Fruit fly (Drosophila melanogaster) whole organism, prepupa: ENCODE measurements around the gene mRpL55.
A peak's percentile ranks its signal among the peaks of the same experiment; 100 is the strongest.

Experiments
- CG10631 ChIP-seq: fragments of 200-800 bp; sonication (Bioruptor generic); optimal IDR thresholded peaks from 2 replicates; lab custom pipeline; 2016; ENCODE audit warnings: missing biosample characterization, missing genetic modification characterization
- CG10669 ChIP-seq: fragments of 200-800 bp; sonication (Bioruptor generic); optimal IDR thresholded peaks from 3 replicates; lab custom pipeline; 2018; ENCODE audit warnings: missing biosample characterization, mild to moderate bottlenecking, missing genetic modification characterization, moderate library complexity
- CG11294 ChIP-seq: fragments of 200-800 bp; sonication (Bioruptor generic); IDR thresholded peaks from 2 replicates; pipeline ENCODE4 v1.3.6; 2022; ENCODE audit warnings: missing biosample characterization, missing genetic modification characterization
- CG15336 ChIP-seq: fragments of 200-800 bp; sonication (Bioruptor generic); IDR thresholded peaks from 2 replicates; pipeline ENCODE4 v1.3.6; 2022; ENCODE audit warnings: missing biosample characterization, missing genetic modification characterization
- CG1621 ChIP-seq: fragments of 200-800 bp; sonication (Bioruptor generic); optimal IDR thresholded peaks from 3 replicates; lab custom pipeline; 2018; ENCODE audit warnings: missing biosample characterization, mild to moderate bottlenecking, missing genetic modification characterization
- CG16779 ChIP-seq: fragments of 200-800 bp; sonication (Bioruptor generic); optimal IDR thresholded peaks from 3 replicates; lab custom pipeline; 2017; ENCODE audit warnings: missing biosample characterization, mild to moderate bottlenecking, missing genetic modification characterization
- CG3032 ChIP-seq: fragments of 200-800 bp; optimal IDR thresholded peaks from 2 replicates; lab custom pipeline; 2019; ENCODE audit warnings: missing biosample characterization, mild to moderate bottlenecking, missing genetic modification characterization, moderate library complexity
- CG31627 ChIP-seq: fragments of 200-800 bp; sonication (Bioruptor generic); optimal IDR thresholded peaks from 3 replicates; lab custom pipeline; 2016; ENCODE audit warnings: missing biosample characterization, missing genetic modification characterization
- CG3919 ChIP-seq: fragments of 200-800 bp; sonication (Bioruptor generic); optimal IDR thresholded peaks from 3 replicates; lab custom pipeline; 2016; ENCODE audit warnings: missing biosample characterization, missing genetic modification characterization
- CG6163 ChIP-seq: fragments of 200-800 bp; sonication (Bioruptor generic); IDR thresholded peaks from 3 replicates; pipeline ENCODE4 v1.3.6; 2022; ENCODE audit warnings: missing biosample characterization, missing genetic modification characterization
- CG6276 ChIP-seq: fragments of 200-800 bp; sonication (Bioruptor generic); optimal IDR thresholded peaks from 2 replicates; lab custom pipeline; 2017; ENCODE audit warnings: missing biosample characterization, mild to moderate bottlenecking, missing genetic modification characterization
- CG6808 ChIP-seq: fragments of 200-800 bp; sonication (Bioruptor generic); optimal IDR thresholded peaks from 3 replicates; lab custom pipeline; 2017; ENCODE audit warnings: missing biosample characterization, missing genetic modification characterization, mild to moderate bottlenecking, moderate library complexity, missing genetic modification reagents
- CG7368 ChIP-seq: fragments of 200-800 bp; sonication (Bioruptor generic); optimal IDR thresholded peaks from 3 replicates; lab custom pipeline; 2016; ENCODE audit warnings: missing biosample characterization, missing genetic modification characterization
- CG8119 ChIP-seq: fragments of 200-800 bp; sonication (Bioruptor generic); IDR thresholded peaks from 3 replicates; pipeline ENCODE4 v1.3.6; 2022; ENCODE audit warnings: missing biosample characterization, missing genetic modification characterization
- CG8319 ChIP-seq: fragments of 200-800 bp; sonication (Bioruptor generic); optimal IDR thresholded peaks from 3 replicates; lab custom pipeline; 2016; ENCODE audit warnings: missing biosample characterization, missing genetic modification characterization
- CG8632 ChIP-seq: fragments of 200-800 bp; sonication (Bioruptor generic); optimal IDR thresholded peaks from 3 replicates; lab custom pipeline; 2016; ENCODE audit warnings: missing biosample characterization, missing genetic modification characterization
- Eip75B ChIP-seq: fragments of 200-800 bp; sonication (Bioruptor generic); optimal IDR thresholded peaks from 3 replicates; lab custom pipeline; 2016; ENCODE audit warnings: missing biosample characterization, missing genetic modification characterization
- Eip78C ChIP-seq: fragments of 200-800 bp; sonication (Bioruptor generic); peaks from one replicate; lab custom pipeline; 2016; ENCODE audit warnings: missing biosample characterization, missing genetic modification characterization
- Eip93F ChIP-seq: fragments of 200-800 bp; sonication (Bioruptor generic); optimal IDR thresholded peaks from 2 replicates; lab custom pipeline; 2016; ENCODE audit warnings: missing biosample characterization, mild to moderate bottlenecking, missing genetic modification characterization
- Ets21C ChIP-seq: fragments of 200-800 bp; sonication (Bioruptor generic); optimal IDR thresholded peaks from 3 replicates; lab custom pipeline; 2016; ENCODE audit warnings: missing biosample characterization, missing genetic modification characterization
- Gug ChIP-seq: fragments of 200-800 bp; sonication (Bioruptor generic); IDR thresholded peaks from 2 replicates; pipeline ENCODE4 v1.3.6; 2022; ENCODE audit warnings: missing biosample characterization, missing genetic modification characterization
- Hr38 ChIP-seq: sonication (Bioruptor generic); optimal IDR thresholded peaks from 2 replicates; lab custom pipeline; 2016; ENCODE audit warnings: missing biosample characterization, missing genetic modification characterization
- Hr39 ChIP-seq: fragments of 200-800 bp; sonication (Bioruptor generic); optimal IDR thresholded peaks from 2 replicates; lab custom pipeline; 2016; ENCODE audit warnings: missing biosample characterization, missing genetic modification characterization
- Lpt ChIP-seq: fragments of 200-800 bp; sonication (Bioruptor generic); optimal IDR thresholded peaks from 3 replicates; lab custom pipeline; 2016; ENCODE audit warnings: missing biosample characterization, missing genetic modification characterization
- Met ChIP-seq: fragments of 200-800 bp; sonication (Bioruptor generic); optimal IDR thresholded peaks from 3 replicates; lab custom pipeline; 2016; ENCODE audit warnings: missing biosample characterization, missing genetic modification characterization
- OdsH ChIP-seq: fragments of 200-800 bp; sonication (Bioruptor generic); optimal IDR thresholded peaks from 3 replicates; lab custom pipeline; 2016; ENCODE audit warnings: missing biosample characterization, missing genetic modification characterization
- Sox14 ChIP-seq: fragments of 200-800 bp; sonication (Bioruptor generic); optimal IDR thresholded peaks from 3 replicates; lab custom pipeline; 2016; ENCODE audit warnings: missing biosample characterization, missing genetic modification characterization
- Sox15 ChIP-seq: fragments of 200-800 bp; sonication (Bioruptor generic); optimal IDR thresholded peaks from 3 replicates; lab custom pipeline; 2016; ENCODE audit warnings: missing biosample characterization, missing genetic modification characterization
- achi ChIP-seq: fragments of 200-800 bp; sonication (Bioruptor generic); optimal IDR thresholded peaks from 3 replicates; lab custom pipeline; 2016; ENCODE audit warnings: missing biosample characterization, missing genetic modification characterization
- dac ChIP-seq: fragments of 200-800 bp; sonication (Bioruptor generic); optimal IDR thresholded peaks from 2 replicates; lab custom pipeline; 2017; ENCODE audit warnings: missing biosample characterization, mild to moderate bottlenecking, missing genetic modification characterization
- dsx ChIP-seq: fragments of 200-800 bp; optimal IDR thresholded peaks from 3 replicates; lab custom pipeline; 2019; ENCODE audit warnings: missing biosample characterization, mild to moderate bottlenecking, missing genetic modification characterization, moderate library complexity; ENCODE audit not compliant: poor library complexity, severe bottlenecking
- eg ChIP-seq: fragments of 200-800 bp; sonication (Bioruptor generic); IDR thresholded peaks from 3 replicates; pipeline ENCODE4 v1.3.6; 2022; ENCODE audit warnings: missing biosample characterization, missing genetic modification characterization
- esn ChIP-seq: fragments of 200-800 bp; sonication (Bioruptor generic); optimal IDR thresholded peaks from 2 replicates; lab custom pipeline; 2016; ENCODE audit warnings: missing biosample characterization, mild to moderate bottlenecking, missing genetic modification characterization, moderate library complexity
- fd59A ChIP-seq: fragments of 200-800 bp; sonication (Bioruptor generic); optimal IDR thresholded peaks from 2 replicates; lab custom pipeline; 2017; ENCODE audit warnings: missing biosample characterization, mild to moderate bottlenecking, missing genetic modification characterization, missing genetic modification reagents
- fd85E ChIP-seq: fragments of 200-800 bp; sonication (Bioruptor generic); optimal IDR thresholded peaks from 3 replicates; lab custom pipeline; 2016; ENCODE audit warnings: missing biosample characterization, missing genetic modification characterization
- fkh ChIP-seq: fragments of 200-800 bp; sonication (Bioruptor generic); optimal IDR thresholded peaks from 3 replicates; lab custom pipeline; 2017; ENCODE audit warnings: missing biosample characterization, mild to moderate bottlenecking, missing genetic modification characterization, moderate library complexity
- lz ChIP-seq: fragments of 200-800 bp; sonication (Bioruptor generic); optimal IDR thresholded peaks from 3 replicates; lab custom pipeline; 2016; ENCODE audit warnings: missing biosample characterization, missing genetic modification characterization
- net ChIP-seq: fragments of 200-800 bp; sonication (Bioruptor generic); optimal IDR thresholded peaks from 3 replicates; lab custom pipeline; 2016; ENCODE audit warnings: missing biosample characterization, missing genetic modification characterization
- salr ChIP-seq, 2 experiments: fragments of 200-800 bp; sonication (Bioruptor generic); optimal IDR thresholded peaks; 3 replicates each; lab custom pipeline; 2016 to 2018; ENCODE audit warnings: missing biosample characterization in 2 of 2, missing genetic modification characterization in 2 of 2, mild to moderate bottlenecking in 1 of 2
- spab ChIP-seq: fragments of 200-800 bp; sonication (Bioruptor generic); optimal IDR thresholded peaks from 2 replicates; lab custom pipeline; 2017; ENCODE audit warnings: missing biosample characterization, mild to moderate bottlenecking, missing genetic modification characterization, missing genetic modification reagents
- ss ChIP-seq, 2 experiments: fragments of 200-800 bp; sonication (Bioruptor generic); optimal IDR thresholded peaks; 2 replicates in 1 of 2; 3 replicates in 1 of 2; lab custom pipeline; 2017 to 2018; ENCODE audit warnings: mild to moderate bottlenecking in 2 of 2, missing biosample characterization in 2 of 2, missing genetic modification characterization in 2 of 2, moderate library complexity in 1 of 2
- svp ChIP-seq: fragments of 200-800 bp; sonication (Bioruptor generic); peaks from one replicate; lab custom pipeline; 2016; ENCODE audit warnings: missing biosample characterization, missing genetic modification characterization
- topi ChIP-seq: fragments of 200-800 bp; sonication (Bioruptor generic); optimal IDR thresholded peaks from 3 replicates; lab custom pipeline; 2016; ENCODE audit warnings: missing biosample characterization, missing genetic modification characterization
- vri ChIP-seq: fragments of 200-800 bp; sonication (Bioruptor generic); optimal IDR thresholded peaks from 3 replicates; lab custom pipeline; 2016; ENCODE audit warnings: missing biosample characterization, mild to moderate bottlenecking, missing genetic modification characterization

Gene mRpL55

dm6 chr3R:19064037-19064664 lies 30.6 kb downstream of the mRpL55 start (continued):
- TF ChIP-seq net (GFP tag; lab: Kevin White, UChicago) (no peak), CG6163 (peak; percentile 48; the same call in 2 of the 3 replicates), CG3919 (GFP tag; lab: Kevin White, UChicago) (no peak), CG8319 (no peak), Met (peak; percentile 67), Eip75B (GFP tag; lab: Kevin White, UChicago) (no peak), CG10631 (GFP tag; lab: Kevin White, UChicago) (no peak), dsx (no peak)

- TF ChIP-seq eg (GFP tag; lab: Robert Waterston, UW) (no peak), svp (GFP tag; lab: Kevin White, UChicago) (peak; percentile 55), Eip78C (GFP tag; lab: Kevin White, UChicago) (peak; percentile 53), dac (GFP tag; lab: Kevin White, UChicago) (no peak)
These were observed 32.2 kb downstream of the mRpL55 start for dm6 chr3R:19062549-19062948.

- TF ChIP-seq CG3919 (GFP tag; lab: Kevin White, UChicago), result no peak
- no peak for TF ChIP-seq CG8119
- TF ChIP-seq fkh (GFP tag; lab: Kevin White, UChicago), result peak; percentile 85
- TF ChIP-seq Eip78C (GFP tag; lab: Kevin White, UChicago), result peak; percentile 45
- no peak for TF ChIP-seq CG7368
- no peak for TF ChIP-seq CG8319
- no peak for TF ChIP-seq fd85E (GFP tag; lab: Kevin White, UChicago)
- no peak for TF ChIP-seq CG15336 (GFP tag; lab: Robert Waterston, UW)
- TF ChIP-seq esn (GFP tag; lab: Kevin White, UChicago), result peak; percentile 10
- TF ChIP-seq CG10669 (GFP tag; lab: Kevin White, UChicago), result no peak
- peak; percentile 81 for TF ChIP-seq svp (GFP tag; lab: Kevin White, UChicago)
- TF ChIP-seq CG6276 (GFP tag; lab: Kevin White, UChicago), result no peak
- TF ChIP-seq Sox14 (GFP tag; lab: Kevin White, UChicago), result no peak
- TF ChIP-seq topi, result no peak
- no peak for TF ChIP-seq OdsH (GFP tag; lab: Kevin White, UChicago)
- peak; percentile 82 for TF ChIP-seq vri (GFP tag; lab: Kevin White, UChicago)
- no peak for TF ChIP-seq Gug (GFP tag; lab: Robert Waterston, UW)
- TF ChIP-seq ss (GFP tag; optimal IDR thresholded peaks at IDR 0.05; lab: Kevin White, UChicago), result peak in 1 of 2 experiments; percentile 18
- peak; percentile 0 for TF ChIP-seq CG8632 (GFP tag; lab: Kevin White, UChicago)
These were observed 34.5 kb downstream of the mRpL55 start for dm6 chr3R:19060173-19060572.

dm6 chr3R:19059285-19059684 lies 35.4 kb downstream of the mRpL55 start:
- TF ChIP-seq spab (GFP tag; lab: Kevin White, UChicago), result no peak
- no peak for TF ChIP-seq Eip75B (GFP tag; lab: Kevin White, UChicago)
- TF ChIP-seq Hr39, result no peak
- no peak for TF ChIP-seq Ets21C (GFP tag; lab: Kevin White, UChicago)
- no peak for TF ChIP-seq Eip93F (GFP tag; lab: Kevin White, UChicago)
- TF ChIP-seq vri (GFP tag; lab: Kevin White, UChicago), result no peak
- TF ChIP-seq CG1621 (tag; lab: Kevin White, UChicago), result no peak
- 0 out of 3 replicates have a peak, but pooled peaks have one; percentile 35 for TF ChIP-seq eg (GFP tag; lab: Robert Waterston, UW)
- TF ChIP-seq svp (GFP tag; lab: Kevin White, UChicago), result no peak
- TF ChIP-seq salr (GFP tag; optimal IDR thresholded peaks at IDR 0.05; lab: Kevin White, UChicago), result no peak
- TF ChIP-seq fd59A (GFP tag; lab: Kevin White, UChicago), result no peak
- TF ChIP-seq CG6808, result no peak
- no peak for TF ChIP-seq CG10669 (GFP tag; lab: Kevin White, UChicago)
- TF ChIP-seq Met, result no peak
- no peak for TF ChIP-seq Hr38 (GFP tag; lab: Kevin White, UChicago)
- TF ChIP-seq Sox15 (GFP tag; lab: Kevin White, UChicago), result no peak
- TF ChIP-seq CG3032 (tag; lab: Kevin White, UChicago), result no peak
- TF ChIP-seq CG31627 (GFP tag; lab: Kevin White, UChicago), result no peak
- no peak for TF ChIP-seq Lpt
- no peak for TF ChIP-seq fd85E (GFP tag; lab: Kevin White, UChicago)
- no peak for TF ChIP-seq CG6163
- TF ChIP-seq ss (GFP tag; optimal IDR thresholded peaks at IDR 0.05; lab: Kevin White, UChicago), result peak; percentile 4 to 74
- no peak for TF ChIP-seq achi (GFP tag; lab: Kevin White, UChicago)
- no peak for TF ChIP-seq CG16779
- no peak for TF ChIP-seq lz (GFP tag; lab: Kevin White, UChicago)
- TF ChIP-seq CG3919 (GFP tag; lab: Kevin White, UChicago), result no peak
- TF ChIP-seq CG11294 (GFP tag; lab: Robert Waterston, UW), result no peak
- no peak for TF ChIP-seq dsx
- peak; percentile 29; the same call in 1 of the 2 replicates for TF ChIP-seq CG15336 (GFP tag; lab: Robert Waterston, UW)
